Worm (Caenorhabditis elegans) whole organism, L4/young adult: ENCODE data around the gene gid-2.

ENCODE experiments used
- W03F9.2 ChIP-seq: fragments of 150-350 bp; optimal IDR thresholded peaks from 2 replicates; lab custom pipeline; 2014; ENCODE audit warnings: missing biosample characterization, missing genetic modification characterization
- dao-5 ChIP-seq: sonication (generic microtip); optimal IDR thresholded peaks from 2 replicates; lab custom pipeline; 2016; ENCODE audit warnings: missing genotype, missing genetic modification characterization, moderate library complexity, missing compliant biosample characterization
- him-1 ChIP-seq: sonication (generic microtip); optimal IDR thresholded peaks from 2 replicates; lab custom pipeline; 2016; ENCODE audit warnings: missing genotype, missing genetic modification reagents, missing genetic modification characterization, missing compliant biosample characterization

Gene gid-2

DNA sequence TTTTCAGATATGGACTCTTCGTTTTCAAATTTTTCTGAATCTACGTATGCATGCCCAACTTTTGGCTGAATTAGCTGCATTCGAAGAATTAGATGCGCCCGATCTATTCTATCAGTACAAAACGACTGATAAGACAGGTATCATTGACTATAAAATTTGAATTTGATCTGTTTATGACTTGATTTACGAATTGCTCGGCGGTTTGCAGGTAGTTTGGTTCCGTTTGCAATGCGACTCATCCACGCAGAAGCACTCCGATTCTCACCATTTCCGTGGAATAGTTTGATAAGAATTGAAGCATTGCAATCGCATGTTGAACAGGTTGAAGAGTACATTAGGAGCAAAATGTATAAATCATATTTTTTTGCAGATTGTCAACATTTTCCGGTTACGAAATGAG lies 27.8 kb downstream of the gid-2 start:
- TF ChIP-seq dao-5 (no peak), W03F9.2 (no peak), him-1 (no peak)

DNA sequence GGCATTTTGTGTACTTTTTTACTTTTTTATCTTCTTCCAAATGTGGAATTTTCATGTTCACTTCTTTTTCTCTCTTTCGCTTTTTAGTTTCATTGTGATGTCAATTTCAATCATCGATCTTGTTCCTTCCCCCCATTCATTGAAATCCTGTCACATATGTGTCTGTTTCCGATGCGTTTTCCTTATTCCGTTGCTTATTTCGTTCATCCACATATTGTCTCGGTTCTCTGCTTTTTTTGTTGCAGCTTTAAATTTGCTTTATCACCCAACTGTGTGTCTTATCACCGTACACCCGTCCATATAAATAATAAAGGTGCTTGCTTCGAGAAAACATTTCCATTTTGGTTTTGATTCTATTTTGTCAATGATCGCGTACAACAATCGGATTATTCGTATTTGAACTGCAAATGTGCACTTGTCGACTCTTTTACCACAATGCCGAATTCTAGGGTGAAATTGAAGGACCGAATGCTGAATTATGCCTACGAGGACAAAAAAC lies 29.5 kb downstream of the gid-2 start, which contains the start of the genes C43H6.12 and trpp-12:
TSS of gene C43H6.12 (plus strand) at position 365 of the 499 bp plus-strand sequence.
TSS of gene trpp-12 (plus strand) at position 449 of the 499 bp plus-strand sequence.
- TF ChIP-seq him-1 (no peak), dao-5 (no peak), W03F9.2 (no peak)

DNA sequence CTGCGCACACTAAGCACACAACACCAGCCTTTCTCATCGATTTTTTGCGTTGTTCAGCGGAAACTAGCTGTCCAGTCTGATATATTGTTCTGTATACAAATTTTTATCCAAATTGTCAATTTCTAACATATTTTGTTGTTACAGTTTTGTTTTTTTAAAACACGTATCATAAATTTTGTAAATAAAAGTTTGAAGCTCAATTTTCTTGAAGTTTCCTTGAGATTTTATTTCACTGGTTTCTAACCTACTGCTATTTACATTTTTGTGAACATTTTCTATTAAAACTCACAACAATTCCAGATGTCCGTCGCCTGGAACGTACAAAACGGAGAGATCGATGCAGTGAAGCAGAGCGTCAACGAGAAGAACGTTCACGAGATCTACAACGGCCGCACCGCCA lies 31.6 kb downstream of the gid-2 start, which contains the start of gene mtpn-1:
TSS of gene mtpn-1 (plus strand) at position 301 of the 400 bp plus-strand sequence.
- TF ChIP-seq him-1 (no peak), dao-5 (no peak), W03F9.2 (no peak)

DNA sequence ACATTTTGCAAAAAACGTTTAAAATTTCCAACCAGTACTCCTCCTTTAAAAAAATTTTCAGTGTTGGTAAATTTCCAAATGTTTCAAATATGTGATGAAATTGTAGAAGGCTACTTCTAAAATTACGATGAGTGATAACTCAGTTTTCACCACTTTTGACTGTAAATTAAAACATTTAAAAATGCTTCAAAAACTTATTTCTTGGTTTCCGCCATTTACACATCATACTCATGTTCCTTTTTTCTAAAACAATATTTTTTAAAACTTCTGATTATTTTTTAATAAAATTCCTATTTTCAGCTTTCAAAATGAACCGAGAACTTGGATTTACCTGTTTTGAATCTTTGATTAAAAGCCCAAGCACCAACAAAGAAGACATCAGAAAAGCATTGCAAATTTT lies 35.0 kb downstream of the gid-2 start, which contains the start of gene C43H6.4:
TSS of gene C43H6.4 (plus strand) at position 301 of the 400 bp plus-strand sequence.
- TF ChIP-seq W03F9.2 (no peak), him-1 (no peak), dao-5 (no peak)

DNA sequence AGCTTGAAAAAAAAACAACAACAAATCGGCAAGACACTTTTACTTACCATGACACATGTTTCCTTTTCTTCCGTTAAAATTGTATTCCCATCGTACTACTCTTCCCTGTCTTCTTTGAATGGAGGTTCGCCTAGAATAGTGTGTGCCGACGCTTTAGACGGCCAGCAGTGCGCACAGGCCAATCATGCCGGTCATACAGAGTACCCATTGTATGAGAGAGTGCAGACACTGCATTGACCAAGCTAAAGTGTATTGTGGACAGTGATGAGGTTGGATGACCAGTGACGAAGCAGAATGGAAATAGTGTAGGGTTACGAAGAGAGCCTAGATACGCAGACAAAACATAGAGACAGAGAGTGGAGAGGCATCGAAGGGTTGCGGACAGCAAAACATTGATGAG lies 36.9 kb downstream of the gid-2 start, which contains the start of gene dhhc-9:
TSS of gene dhhc-9 (minus strand) at position 154 of the 400 bp plus-strand sequence.
- peak; percentile 6 for TF ChIP-seq him-1
- TF ChIP-seq dao-5, result no peak

DNA sequence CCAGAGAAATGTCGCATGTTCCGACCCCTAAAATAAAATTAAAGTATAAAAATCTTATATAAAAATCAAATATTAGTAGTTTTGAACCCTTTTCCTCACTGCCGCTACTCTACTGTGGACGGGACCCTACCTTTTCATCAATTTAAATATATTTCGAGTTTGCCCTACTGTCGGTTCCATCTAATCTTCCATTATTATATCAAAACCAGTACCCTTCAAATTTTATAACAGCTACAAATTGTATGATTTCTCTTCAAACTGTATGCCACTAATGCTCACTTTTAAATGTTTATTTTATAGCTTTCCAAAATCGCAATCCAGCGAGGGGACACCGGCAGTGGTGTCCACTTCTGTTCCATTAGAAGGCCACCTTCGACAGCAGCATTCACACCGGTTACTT lies 43.8 kb downstream of the gid-2 start, which contains the start of gene C43H6.6:
TSS of gene C43H6.6 (plus strand) at position 301 of the 400 bp plus-strand sequence.
- TF ChIP-seq him-1, result no peak
- no peak for TF ChIP-seq W03F9.2
- TF ChIP-seq dao-5, result no peak

DNA sequence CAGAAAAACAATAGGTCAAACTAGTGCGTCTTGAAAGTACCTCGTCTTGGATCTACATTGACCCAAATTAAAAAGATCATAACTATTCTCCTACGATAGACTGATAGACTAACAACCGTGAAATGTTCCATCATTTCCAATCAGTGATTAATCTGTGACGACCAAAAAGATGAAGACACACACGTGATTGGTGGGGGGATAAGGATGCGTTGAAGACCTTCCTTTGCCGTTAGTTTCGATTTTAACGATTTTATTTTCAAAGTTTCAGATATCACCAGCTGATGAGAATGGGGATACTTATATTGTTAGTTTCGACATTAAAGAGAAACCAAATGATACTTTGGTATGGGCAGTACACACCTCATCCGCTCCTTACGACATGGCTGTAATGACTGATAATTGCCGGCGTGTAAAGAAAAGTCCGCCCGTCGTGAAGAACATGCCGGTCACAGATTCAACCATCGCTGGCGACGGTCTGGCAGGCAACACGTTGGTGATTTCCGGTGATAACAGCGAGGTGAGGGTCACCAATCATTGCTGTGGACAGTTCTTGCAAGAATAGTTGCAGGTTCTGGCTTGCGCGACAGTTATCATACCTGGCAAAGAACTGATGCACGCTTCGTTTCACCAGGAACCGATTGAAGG lies 51.7 kb downstream of the gid-2 start:
- TF ChIP-seq W03F9.2 (no peak), him-1 (no peak), dao-5 (no peak)

DNA sequence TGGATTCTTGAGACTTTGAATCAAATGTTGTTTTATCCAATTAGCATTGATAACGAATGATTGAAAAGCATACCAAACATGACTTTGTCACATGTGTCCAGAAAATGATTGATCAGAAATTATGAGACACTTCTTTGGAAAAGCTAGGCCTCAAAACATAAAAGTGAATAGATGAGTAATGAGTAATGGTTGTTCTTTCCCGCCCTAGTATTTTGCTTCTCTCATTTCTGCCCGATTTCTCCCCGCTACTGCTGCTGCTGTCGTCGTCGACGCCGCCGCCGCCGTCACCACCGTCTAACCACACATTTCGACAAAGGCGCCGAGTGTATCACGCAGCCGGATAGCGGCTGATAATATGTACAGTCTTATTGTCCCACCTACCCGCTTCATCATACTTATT lies 53.3 kb downstream of the gid-2 start, which contains the start of gene F47G3.1:
TSS of gene F47G3.1 (plus strand) at position 301 of the 400 bp plus-strand sequence.
- no peak for TF ChIP-seq dao-5
- TF ChIP-seq W03F9.2, result no peak
- TF ChIP-seq him-1, result no peak

DNA sequence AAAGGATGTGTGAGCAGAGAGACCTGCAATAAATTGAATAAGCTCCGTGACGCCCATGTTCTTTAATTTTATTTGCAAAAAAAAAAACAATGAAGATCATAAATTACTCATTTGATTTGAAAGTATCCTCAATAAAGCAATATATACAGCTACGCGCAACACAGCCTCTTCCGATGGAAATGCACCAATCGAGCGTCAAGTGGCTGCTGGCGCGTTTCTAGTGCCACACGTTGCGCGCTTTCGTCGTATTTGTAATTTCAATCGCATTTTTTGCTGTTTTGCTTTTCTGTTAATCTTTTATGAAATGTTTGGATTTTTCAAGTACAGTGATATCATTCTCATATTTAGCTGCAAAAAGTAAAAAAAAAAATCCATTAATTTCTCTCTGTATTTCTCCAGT lies 56.5 kb downstream of the gid-2 start:
- no peak for TF ChIP-seq dao-5
- peak; percentile 17 for TF ChIP-seq W03F9.2
- TF ChIP-seq him-1, result no peak

DNA sequence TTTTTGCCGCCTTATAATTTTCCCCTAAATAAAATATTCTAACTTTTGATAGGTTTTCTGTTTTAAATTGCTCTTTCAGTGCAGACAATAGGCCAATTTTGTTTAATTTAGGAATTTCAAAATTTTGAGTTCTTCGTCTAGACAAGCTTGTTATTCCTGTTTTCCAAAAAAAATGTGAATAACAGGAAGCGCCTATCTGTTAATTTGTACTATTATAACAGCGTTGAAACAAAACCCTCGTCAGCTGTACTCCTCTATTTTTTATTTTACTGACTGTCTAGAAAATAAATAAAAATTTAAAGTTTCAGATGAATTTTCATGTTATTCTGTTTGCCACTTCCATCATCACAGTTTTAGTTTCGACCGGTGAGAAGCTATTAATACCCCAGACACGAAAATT lies 57.5 kb downstream of the gid-2 start, which contains the start of gene F47G3.4:
TSS of gene F47G3.4 (plus strand) at position 301 of the 400 bp plus-strand sequence.
- TF ChIP-seq dao-5 (no peak), W03F9.2 (no peak), him-1 (no peak)

DNA sequence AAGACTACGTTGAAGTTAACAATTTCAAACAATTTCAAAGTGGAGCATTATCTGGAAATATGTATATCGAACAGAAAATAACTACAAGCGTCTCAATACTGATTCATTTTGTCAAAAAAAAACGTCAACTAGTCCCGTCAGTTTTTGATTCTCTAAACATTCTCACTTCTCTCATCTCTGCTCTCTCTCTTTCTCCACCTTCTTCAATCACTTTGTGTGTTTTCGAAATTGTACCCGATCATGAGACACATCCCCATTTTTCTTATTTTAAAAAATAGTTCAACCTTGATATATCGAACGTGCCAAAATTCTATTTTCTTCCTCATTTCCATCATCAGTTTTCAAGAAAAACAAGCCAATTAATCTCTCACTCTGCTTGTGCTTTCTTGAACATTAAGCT lies 57.9 kb downstream of the gid-2 start:
- no peak for TF ChIP-seq W03F9.2
- no peak for TF ChIP-seq him-1
- TF ChIP-seq dao-5, result no peak
